Fruit fly (Drosophila melanogaster): Measurements from ENCODE around the gene rho.

Gene rho

dm6 chr3L:1442906-1443305 is 20.7 kb upstream of the rho start (continued):
- TF ChIP-seq CG8290 (GFP tag; optimal IDR thresholded peaks at IDR 0.05) (peak; percentile 92), CG8290 (tag; optimal IDR thresholded peaks at IDR 0.05) (peak in 1 of 2 experiments; percentile 91), Spps (tag; optimal IDR thresholded peaks at IDR 0.05) (peak; percentile 95), D19B (GFP tag; optimal IDR thresholded peaks at IDR 0.05) (peak; percentile 83), lilli (GFP tag; optimal IDR thresholded peaks at IDR 0.05) (peak; percentile 82), CG18619 (GFP tag; optimal IDR thresholded peaks at IDR 0.05) (peak; percentile 67), chif (GFP tag; optimal IDR thresholded peaks at IDR 0.05) (peak; percentile 92 to 95), CG2199 (GFP tag; IDR thresholded peaks at IDR 0.05) (peak; percentile 68; the same call in 1 of the 3 replicates), ewg (GFP tag; optimal IDR thresholded peaks at IDR 0.05) (peak; percentile 78), bsh (GFP tag; optimal IDR thresholded peaks at IDR 0.05) (peak; percentile 50 to 98), NFAT (GFP tag; IDR thresholded peaks at IDR 0.05) (no peak), ro (GFP tag; IDR thresholded peaks at IDR 0.05) (peak; percentile 75), CG43689 (GFP tag; IDR thresholded peaks at IDR 0.05) (no peak), twi (tag; optimal IDR thresholded peaks at IDR 0.05) (peak; percentile 93), sisA (GFP tag; IDR thresholded peaks at IDR 0.05) (peak; percentile 84), CG1647 (GFP tag; optimal IDR thresholded peaks at IDR 0.05) (peak; percentile 55), B-H1 (GFP tag; IDR thresholded peaks at IDR 0.05) (peak; percentile 70; the same call in 2 of the 3 replicates), Ssrp (tag; optimal IDR thresholded peaks at IDR 0.05) (peak; percentile 94), otp (GFP tag; IDR thresholded peaks at IDR 0.05) (peak; percentile 96), CG10565 (GFP tag; optimal IDR thresholded peaks at IDR 0.05) (peak; percentile 19), run (tag; optimal IDR thresholded peaks at IDR 0.05) (peak; percentile 56), aop (GFP tag; IDR thresholded peaks at IDR 0.05) (peak; percentile 46; the same call in 1 of the 2 replicates), Sin3A (optimal IDR thresholded peaks at IDR 0.05) (no peak), Neu2 (GFP tag; optimal IDR thresholded peaks at IDR 0.05; ENCODE audit: borderline replicate concordance) (no peak), CG7963 (GFP tag; IDR thresholded peaks at IDR 0.05; ENCODE audit: partially characterized antibody) (no peak), ERR (GFP tag; optimal IDR thresholded peaks at IDR 0.05) (peak; percentile 21), CG17829 (tag; optimal IDR thresholded peaks at IDR 0.05) (peak; percentile 95), CG12219 (GFP tag; optimal IDR thresholded peaks at IDR 0.05) (peak; percentile 78), slbo (GFP tag; IDR thresholded peaks at IDR 0.05) (peak; percentile 23; the same call in 1 of the 2 replicates), CG13624 (GFP tag; optimal IDR thresholded peaks at IDR 0.05) (no peak), CG34376 (GFP tag; optimal IDR thresholded peaks at IDR 0.05) (no peak), caup (GFP tag; optimal IDR thresholded peaks at IDR 0.05; ENCODE audit: severe bottlenecking) (peak; percentile 22), onecut (GFP tag; IDR thresholded peaks at IDR 0.05) (peak; percentile 82), H2.0 (GFP tag; IDR thresholded peaks at IDR 0.05) (peak; percentile 82), D19A (tag; optimal IDR thresholded peaks at IDR 0.05) (peak; percentile 86), ato (GFP tag; IDR thresholded peaks at IDR 0.05; ENCODE audit: partially characterized antibody) (no peak), prd (optimal IDR thresholded peaks at IDR 0.05) (no peak), prd (GFP tag; IDR thresholded peaks at IDR 0.05) (peak; percentile 96), vfl (GFP tag; optimal IDR thresholded peaks at IDR 0.05) (no peak), HHEX (GFP tag; optimal IDR thresholded peaks at IDR 0.05) (peak; percentile 64), CG34224 (GFP tag; IDR thresholded peaks at IDR 0.05; ENCODE audit: partially characterized antibody) (no peak), mam (GFP tag; optimal IDR thresholded peaks at IDR 0.05) (peak; percentile 54), CG17361 (GFP tag; IDR thresholded peaks at IDR 0.05) (peak; percentile 92), TFAM (GFP tag; optimal IDR thresholded peaks at IDR 0.05) (peak; percentile 48), CG31224 (GFP tag; IDR thresholded peaks at IDR 0.05) (no peak), CG16779 (GFP tag; IDR thresholded peaks at IDR 0.05) (no peak), fru (optimal IDR thresholded peaks at IDR 0.05) (no peak), Fer2 (tag; optimal IDR thresholded peaks at IDR 0.05) (peak; percentile 5), Doc3 (GFP tag; IDR thresholded peaks at IDR 0.05; ENCODE audit: partially characterized antibody) (no peak), lov (optimal IDR thresholded peaks at IDR 0.05) (no peak), lov (GFP tag; IDR thresholded peaks at IDR 0.05) (peak; percentile 95), psq (GFP tag; optimal IDR thresholded peaks at IDR 0.05) (peak; percentile 82), CG3281 (GFP tag; optimal IDR thresholded peaks at IDR 0.05) (no peak)
